Worm (Caenorhabditis elegans): ENCODE results near the gene ham-2.

- TF ChIP-seq ref-1 (GFP tag; conservative IDR thresholded peaks at IDR 0.05) (no peak), T22C8.4 (GFP tag; IDR thresholded peaks at IDR 0.05) (no peak)
These were observed 32.1 kb downstream of the ham-2 start, which contains the start of gene C05E11.2 for ce11 chrX:4586617-4587016.

Data from whole organism, midembryonic.